Fruit fly (Drosophila melanogaster) whole organism, wandering third instar larva: ENCODE measurements around the gene tomb.

Experiments used
- Dfd ChIP-seq: fragments of >200 bp; optimal IDR thresholded peaks from 2 replicates; lab custom pipeline; 2017; ENCODE audit warnings: missing biosample characterization, missing genetic modification characterization
- GATAd ChIP-seq: sonication (Bioruptor generic); optimal IDR thresholded peaks from 2 replicates; lab custom pipeline; 2016; ENCODE audit warnings: missing biosample characterization, missing genetic modification characterization
- Vsx2 ChIP-seq: fragments of 200-300, 225-300 bp; sonication (Bioruptor generic); optimal IDR thresholded peaks from 2 replicates; lab custom pipeline; 2018; ENCODE audit warnings: missing biosample characterization, missing genetic modification characterization; ENCODE audit not compliant: partially characterized antibody
- br ChIP-seq: fragments of 200-800 bp; sonication (Bioruptor generic); optimal IDR thresholded peaks from 2 replicates; lab custom pipeline; 2016; ENCODE audit warnings: missing biosample characterization, missing genetic modification characterization
- brk ChIP-seq: fragments of 200-800 bp; sonication (Bioruptor generic); optimal IDR thresholded peaks from 2 replicates; lab custom pipeline; 2016; ENCODE audit warnings: missing biosample characterization, mild to moderate bottlenecking, missing genetic modification characterization
- ey ChIP-seq: fragments of 200-800 bp; sonication (Bioruptor generic); optimal IDR thresholded peaks from 2 replicates; lab custom pipeline; 2016; ENCODE audit warnings: missing biosample characterization, missing genetic modification characterization
- fru ChIP-seq: fragments of 200-800 bp; sonication (Bioruptor generic); optimal IDR thresholded peaks from 3 replicates; lab custom pipeline; 2016; ENCODE audit warnings: missing biosample characterization, mild to moderate bottlenecking, missing genetic modification characterization
- rgr ChIP-seq: fragments of 200-800 bp; sonication (Bioruptor generic); optimal IDR thresholded peaks from 3 replicates; lab custom pipeline; 2016; ENCODE audit warnings: missing biosample characterization, mild to moderate bottlenecking, missing genetic modification characterization

dm6 chr2L:5581016-5581415 is 44.5 kb upstream of the tomb start, which contains the start of gene CG14011:
- TF ChIP-seq brk, result no peak
- TF ChIP-seq Vsx2 (GFP tag; lab: Kevin White, UChicago), result no peak
- TF ChIP-seq rgr (GFP tag; lab: Kevin White, UChicago), result no peak
- TF ChIP-seq fru (GFP tag; lab: Kevin White, UChicago), result no peak
- TF ChIP-seq GATAd (GFP tag; lab: Kevin White, UChicago), result no peak
- TF ChIP-seq Dfd (GFP tag; lab: Kevin White, UChicago), result no peak
- no peak for TF ChIP-seq br
- no peak for TF ChIP-seq ey (GFP tag; lab: Kevin White, UChicago)
